Fruit fly (Drosophila melanogaster) whole organism, prepupa: ENCODE measurements around the gene CG33689.

ENCODE experiments used
- Blimp-1 ChIP-seq: fragments of 200-800 bp; sonication (Bioruptor generic); optimal IDR thresholded peaks from 3 replicates; lab custom pipeline; 2017; ENCODE audit warnings: missing biosample characterization, missing genetic modification characterization, mild to moderate bottlenecking, moderate library complexity, missing genetic modification reagents
- CG10631 ChIP-seq: fragments of 200-800 bp; sonication (Bioruptor generic); optimal IDR thresholded peaks from 2 replicates; lab custom pipeline; 2016; ENCODE audit warnings: missing biosample characterization, missing genetic modification characterization
- CG10669 ChIP-seq: fragments of 200-800 bp; sonication (Bioruptor generic); optimal IDR thresholded peaks from 3 replicates; lab custom pipeline; 2018; ENCODE audit warnings: missing biosample characterization, mild to moderate bottlenecking, missing genetic modification characterization, moderate library complexity
- CG11294 ChIP-seq: fragments of 200-800 bp; sonication (Bioruptor generic); IDR thresholded peaks from 2 replicates; pipeline ENCODE4 v1.3.6; 2022; ENCODE audit warnings: missing biosample characterization, missing genetic modification characterization
- CG11762 ChIP-seq: fragments of 200-800 bp; sonication (Bioruptor generic); optimal IDR thresholded peaks from 3 replicates; lab custom pipeline; 2016; ENCODE audit warnings: missing biosample characterization, missing genetic modification characterization; ENCODE audit not compliant: insufficient read depth
- CG11902 ChIP-seq: fragments of 200-800 bp; sonication (Bioruptor generic); optimal IDR thresholded peaks from 3 replicates; lab custom pipeline; 2016; ENCODE audit warnings: missing biosample characterization, missing genetic modification characterization
- CG15336 ChIP-seq: fragments of 200-800 bp; sonication (Bioruptor generic); IDR thresholded peaks from 2 replicates; pipeline ENCODE4 v1.3.6; 2022; ENCODE audit warnings: missing biosample characterization, missing genetic modification characterization
- CG1621 ChIP-seq: fragments of 200-800 bp; sonication (Bioruptor generic); optimal IDR thresholded peaks from 3 replicates; lab custom pipeline; 2018; ENCODE audit warnings: missing biosample characterization, mild to moderate bottlenecking, missing genetic modification characterization
- CG3032 ChIP-seq: fragments of 200-800 bp; optimal IDR thresholded peaks from 2 replicates; lab custom pipeline; 2019; ENCODE audit warnings: missing biosample characterization, mild to moderate bottlenecking, missing genetic modification characterization, moderate library complexity
- CG31627 ChIP-seq: fragments of 200-800 bp; sonication (Bioruptor generic); optimal IDR thresholded peaks from 3 replicates; lab custom pipeline; 2016; ENCODE audit warnings: missing biosample characterization, missing genetic modification characterization
- CG32006 ChIP-seq: fragments of 200-800 bp; sonication (Bioruptor generic); optimal IDR thresholded peaks from 3 replicates; lab custom pipeline; 2017; ENCODE audit warnings: missing biosample characterization, mild to moderate bottlenecking, missing genetic modification characterization
- CG34406 ChIP-seq: fragments of 200-800 bp; sonication (Bioruptor generic); optimal IDR thresholded peaks from 3 replicates; lab custom pipeline; 2016; ENCODE audit warnings: missing biosample characterization, missing genetic modification characterization
- CG3919 ChIP-seq: fragments of 200-800 bp; sonication (Bioruptor generic); optimal IDR thresholded peaks from 3 replicates; lab custom pipeline; 2016; ENCODE audit warnings: missing biosample characterization, missing genetic modification characterization
- CG4318 ChIP-seq: fragments of 200-800 bp; sonication (Bioruptor generic); optimal IDR thresholded peaks from 3 replicates; lab custom pipeline; 2017; ENCODE audit warnings: missing biosample characterization, mild to moderate bottlenecking, missing genetic modification characterization
- CG6163 ChIP-seq: fragments of 200-800 bp; sonication (Bioruptor generic); IDR thresholded peaks from 3 replicates; pipeline ENCODE4 v1.3.6; 2022; ENCODE audit warnings: missing biosample characterization, missing genetic modification characterization
- CG6276 ChIP-seq: fragments of 200-800 bp; sonication (Bioruptor generic); optimal IDR thresholded peaks from 2 replicates; lab custom pipeline; 2017; ENCODE audit warnings: missing biosample characterization, mild to moderate bottlenecking, missing genetic modification characterization
- CG6808 ChIP-seq: fragments of 200-800 bp; sonication (Bioruptor generic); optimal IDR thresholded peaks from 3 replicates; lab custom pipeline; 2017; ENCODE audit warnings: missing biosample characterization, missing genetic modification characterization, mild to moderate bottlenecking, moderate library complexity, missing genetic modification reagents
- CG6854 ChIP-seq: fragments of 200-800 bp; sonication (Bioruptor generic); optimal IDR thresholded peaks from 2 replicates; lab custom pipeline; 2017; ENCODE audit warnings: missing biosample characterization, mild to moderate bottlenecking, missing genetic modification characterization
- CG7368 ChIP-seq: fragments of 200-800 bp; sonication (Bioruptor generic); optimal IDR thresholded peaks from 3 replicates; lab custom pipeline; 2016; ENCODE audit warnings: missing biosample characterization, missing genetic modification characterization
- CG8632 ChIP-seq: fragments of 200-800 bp; sonication (Bioruptor generic); optimal IDR thresholded peaks from 3 replicates; lab custom pipeline; 2016; ENCODE audit warnings: missing biosample characterization, missing genetic modification characterization
- CG9139 ChIP-seq: fragments of 200-800 bp; sonication (Bioruptor generic); optimal IDR thresholded peaks from 3 replicates; lab custom pipeline; 2017; ENCODE audit warnings: missing biosample characterization, mild to moderate bottlenecking, missing genetic modification characterization
- Eip75B ChIP-seq: fragments of 200-800 bp; sonication (Bioruptor generic); optimal IDR thresholded peaks from 3 replicates; lab custom pipeline; 2016; ENCODE audit warnings: missing biosample characterization, missing genetic modification characterization
- Eip93F ChIP-seq: fragments of 200-800 bp; sonication (Bioruptor generic); optimal IDR thresholded peaks from 2 replicates; lab custom pipeline; 2016; ENCODE audit warnings: missing biosample characterization, mild to moderate bottlenecking, missing genetic modification characterization
- Ets21C ChIP-seq: fragments of 200-800 bp; sonication (Bioruptor generic); optimal IDR thresholded peaks from 3 replicates; lab custom pipeline; 2016; ENCODE audit warnings: missing biosample characterization, missing genetic modification characterization
- Gug ChIP-seq: fragments of 200-800 bp; sonication (Bioruptor generic); IDR thresholded peaks from 2 replicates; pipeline ENCODE4 v1.3.6; 2022; ENCODE audit warnings: missing biosample characterization, missing genetic modification characterization
- Hr38 ChIP-seq: sonication (Bioruptor generic); optimal IDR thresholded peaks from 2 replicates; lab custom pipeline; 2016; ENCODE audit warnings: missing biosample characterization, missing genetic modification characterization
- Hr39 ChIP-seq: fragments of 200-800 bp; sonication (Bioruptor generic); optimal IDR thresholded peaks from 2 replicates; lab custom pipeline; 2016; ENCODE audit warnings: missing biosample characterization, missing genetic modification characterization
- Hr4 ChIP-seq: fragments of 200-800 bp; sonication (Bioruptor generic); optimal IDR thresholded peaks from 3 replicates; lab custom pipeline; 2016; ENCODE audit warnings: missing biosample characterization, missing genetic modification characterization
- Lpt ChIP-seq: fragments of 200-800 bp; sonication (Bioruptor generic); optimal IDR thresholded peaks from 3 replicates; lab custom pipeline; 2016; ENCODE audit warnings: missing biosample characterization, missing genetic modification characterization
- Met ChIP-seq: fragments of 200-800 bp; sonication (Bioruptor generic); optimal IDR thresholded peaks from 3 replicates; lab custom pipeline; 2016; ENCODE audit warnings: missing biosample characterization, missing genetic modification characterization
- OdsH ChIP-seq: fragments of 200-800 bp; sonication (Bioruptor generic); optimal IDR thresholded peaks from 3 replicates; lab custom pipeline; 2016; ENCODE audit warnings: missing biosample characterization, missing genetic modification characterization
- Smox ChIP-seq: fragments of 200-800 bp; sonication (Bioruptor generic); optimal IDR thresholded peaks from 3 replicates; lab custom pipeline; 2016; ENCODE audit warnings: missing biosample characterization, missing genetic modification characterization
- Sox102F ChIP-seq: fragments of 200-800 bp; sonication (Bioruptor generic); optimal IDR thresholded peaks from 2 replicates; lab custom pipeline; 2016; ENCODE audit warnings: missing biosample characterization, mild to moderate bottlenecking, missing genetic modification characterization
- Sox15 ChIP-seq: fragments of 200-800 bp; sonication (Bioruptor generic); optimal IDR thresholded peaks from 3 replicates; lab custom pipeline; 2016; ENCODE audit warnings: missing biosample characterization, missing genetic modification characterization
- achi ChIP-seq: fragments of 200-800 bp; sonication (Bioruptor generic); optimal IDR thresholded peaks from 3 replicates; lab custom pipeline; 2016; ENCODE audit warnings: missing biosample characterization, missing genetic modification characterization
- acj6 ChIP-seq: fragments of 200-800 bp; sonication (Bioruptor generic); optimal IDR thresholded peaks from 3 replicates; lab custom pipeline; 2016; ENCODE audit warnings: missing biosample characterization, missing genetic modification characterization
- dac ChIP-seq: fragments of 200-800 bp; sonication (Bioruptor generic); optimal IDR thresholded peaks from 2 replicates; lab custom pipeline; 2017; ENCODE audit warnings: missing biosample characterization, mild to moderate bottlenecking, missing genetic modification characterization
- dsx ChIP-seq: fragments of 200-800 bp; optimal IDR thresholded peaks from 3 replicates; lab custom pipeline; 2019; ENCODE audit warnings: missing biosample characterization, mild to moderate bottlenecking, missing genetic modification characterization, moderate library complexity; ENCODE audit not compliant: poor library complexity, severe bottlenecking
- eg ChIP-seq: fragments of 200-800 bp; sonication (Bioruptor generic); IDR thresholded peaks from 3 replicates; pipeline ENCODE4 v1.3.6; 2022; ENCODE audit warnings: missing biosample characterization, missing genetic modification characterization
- esn ChIP-seq: fragments of 200-800 bp; sonication (Bioruptor generic); optimal IDR thresholded peaks from 2 replicates; lab custom pipeline; 2016; ENCODE audit warnings: missing biosample characterization, mild to moderate bottlenecking, missing genetic modification characterization, moderate library complexity
- fd59A ChIP-seq: fragments of 200-800 bp; sonication (Bioruptor generic); optimal IDR thresholded peaks from 2 replicates; lab custom pipeline; 2017; ENCODE audit warnings: missing biosample characterization, mild to moderate bottlenecking, missing genetic modification characterization, missing genetic modification reagents
- fkh ChIP-seq: fragments of 200-800 bp; sonication (Bioruptor generic); optimal IDR thresholded peaks from 3 replicates; lab custom pipeline; 2017; ENCODE audit warnings: missing biosample characterization, mild to moderate bottlenecking, missing genetic modification characterization, moderate library complexity
- lz ChIP-seq: fragments of 200-800 bp; sonication (Bioruptor generic); optimal IDR thresholded peaks from 3 replicates; lab custom pipeline; 2016; ENCODE audit warnings: missing biosample characterization, missing genetic modification characterization
- net ChIP-seq: fragments of 200-800 bp; sonication (Bioruptor generic); optimal IDR thresholded peaks from 3 replicates; lab custom pipeline; 2016; ENCODE audit warnings: missing biosample characterization, missing genetic modification characterization
- pdm3 ChIP-seq: fragments of 200-800 bp; sonication (Bioruptor generic); optimal IDR thresholded peaks from 3 replicates; lab custom pipeline; 2016; ENCODE audit warnings: missing biosample characterization, missing genetic modification characterization
- salr ChIP-seq, 2 experiments: fragments of 200-800 bp; sonication (Bioruptor generic); optimal IDR thresholded peaks; 3 replicates each; lab custom pipeline; 2016 to 2018; ENCODE audit warnings: missing biosample characterization in 2 of 2, missing genetic modification characterization in 2 of 2, mild to moderate bottlenecking in 1 of 2
- spab ChIP-seq: fragments of 200-800 bp; sonication (Bioruptor generic); optimal IDR thresholded peaks from 2 replicates; lab custom pipeline; 2017; ENCODE audit warnings: missing biosample characterization, mild to moderate bottlenecking, missing genetic modification characterization, missing genetic modification reagents
- ss ChIP-seq, 2 experiments: fragments of 200-800 bp; sonication (Bioruptor generic); optimal IDR thresholded peaks; 2 replicates in 1 of 2; 3 replicates in 1 of 2; lab custom pipeline; 2017 to 2018; ENCODE audit warnings: mild to moderate bottlenecking in 2 of 2, missing biosample characterization in 2 of 2, missing genetic modification characterization in 2 of 2, moderate library complexity in 1 of 2

CG33689 gene

DNA sequence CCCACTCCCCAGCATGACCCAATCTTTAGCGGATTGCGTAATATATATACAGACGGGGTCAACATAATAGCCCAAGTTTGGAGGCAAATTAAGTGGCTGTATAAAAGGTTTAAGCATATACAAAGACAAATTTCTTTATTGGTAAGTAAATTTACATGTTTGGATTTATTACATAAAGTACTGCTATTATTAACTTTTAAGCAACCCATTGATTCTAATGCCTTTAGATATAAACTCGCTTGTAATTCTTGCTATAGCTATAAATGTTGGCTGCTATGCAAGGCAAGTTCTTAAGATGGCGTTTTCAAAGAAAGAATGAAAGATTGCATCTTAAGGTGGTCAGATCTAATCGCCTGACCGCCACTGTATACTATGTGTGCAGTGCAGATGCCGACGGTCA, 2.5 kb downstream of the CG33689 start (continued):
- no peak for TF ChIP-seq CG11294 (GFP tag; lab: Robert Waterston, UW)
- TF ChIP-seq CG6276 (GFP tag; lab: Kevin White, UChicago), result no peak
- peak; percentile 55 for TF ChIP-seq CG3032
- TF ChIP-seq esn, result peak; percentile 57
- peak; percentile 12 for TF ChIP-seq Eip93F (GFP tag; lab: Kevin White, UChicago)
- peak; percentile 54 for TF ChIP-seq Eip75B (GFP tag; lab: Kevin White, UChicago)
- no peak for TF ChIP-seq CG6854 (GFP tag; lab: Kevin White, UChicago)
- TF ChIP-seq CG10631 (GFP tag; lab: Kevin White, UChicago), result peak; percentile 40
- no peak for TF ChIP-seq Gug
- peak; percentile 3 for TF ChIP-seq net (GFP tag; lab: Kevin White, UChicago)
- TF ChIP-seq Hr4, result peak; percentile 16
- no peak for TF ChIP-seq dac (GFP tag; lab: Kevin White, UChicago)
- TF ChIP-seq, all 60 proteins: peak for 42

DNA sequence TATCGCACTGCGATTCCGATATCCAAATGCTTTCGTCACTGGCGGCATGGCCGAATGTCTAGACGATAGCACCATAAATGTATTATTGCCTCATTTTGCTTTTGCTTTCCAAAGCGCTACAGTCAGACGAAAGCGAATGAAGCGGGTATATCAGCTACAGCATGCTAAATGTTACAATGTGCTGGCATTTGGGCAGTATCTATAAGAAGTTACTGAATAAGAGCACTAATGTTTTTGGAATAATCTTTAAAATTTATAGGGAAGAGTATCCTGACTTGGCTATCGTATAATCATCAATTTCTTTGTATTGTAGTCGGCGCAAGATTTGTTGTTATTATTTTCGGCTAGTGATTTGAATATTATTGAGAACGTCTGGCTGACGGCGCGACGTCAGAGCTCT, 3.2 kb downstream of the CG33689 start:
- TF ChIP-seq Blimp-1 (peak; percentile 61), Ets21C (GFP tag; lab: Kevin White, UChicago) (peak; percentile 81), fkh (GFP tag; lab: Kevin White, UChicago) (peak; percentile 9), CG11902 (GFP tag; lab: Kevin White, UChicago) (peak; percentile 74), CG9139 (GFP tag; lab: Kevin White, UChicago) (no peak), Hr4 (peak; percentile 54), CG6163 (GFP tag; lab: Robert Waterston, UW) (peak; percentile 74), fd59A (GFP tag; lab: Kevin White, UChicago) (peak; percentile 74), acj6 (peak; percentile 77), CG10631 (GFP tag; lab: Kevin White, UChicago) (peak; percentile 70), Hr38 (GFP tag; lab: Kevin White, UChicago) (no peak), CG3919 (peak; percentile 77), CG34406 (GFP tag; lab: Kevin White, UChicago) (peak; percentile 45), CG11294 (GFP tag; lab: Robert Waterston, UW) (peak; percentile 70; the same call in 1 of the 2 replicates), Sox15 (peak; percentile 63), Smox (GFP tag; lab: Kevin White, UChicago) (peak; percentile 75), dsx (GFP tag; lab: Kevin White, UChicago) (peak; percentile 50), CG1621 (tag; lab: Kevin White, UChicago) (peak; percentile 61), Lpt (GFP tag; lab: Kevin White, UChicago) (peak; percentile 47), achi (peak; percentile 59), eg (GFP tag; lab: Robert Waterston, UW) (peak; percentile 69), CG6854 (GFP tag; lab: Kevin White, UChicago) (peak; percentile 28), Hr39 (GFP tag; lab: Kevin White, UChicago) (peak; percentile 89), Sox102F (peak; percentile 74), net (GFP tag; lab: Kevin White, UChicago) (peak; percentile 64), salr (GFP tag; optimal IDR thresholded peaks at IDR 0.05; lab: Kevin White, UChicago) (peak; percentile 52 to 54), CG4318 (GFP tag; lab: Kevin White, UChicago) (no peak), CG32006 (GFP tag; lab: Kevin White, UChicago) (peak; percentile 62), CG31627 (GFP tag; lab: Kevin White, UChicago) (peak; percentile 83), lz (GFP tag; lab: Kevin White, UChicago) (peak; percentile 75), CG10669 (GFP tag; lab: Kevin White, UChicago) (peak; percentile 76), CG15336 (GFP tag; lab: Robert Waterston, UW) (peak; percentile 57), spab (peak; percentile 60), CG7368 (GFP tag; lab: Kevin White, UChicago) (peak; percentile 58), ss (GFP tag; optimal IDR thresholded peaks at IDR 0.05; lab: Kevin White, UChicago) (peak in 1 of 2 experiments; percentile 10), OdsH (GFP tag; lab: Kevin White, UChicago) (peak; percentile 79), Eip93F (GFP tag; lab: Kevin White, UChicago) (peak; percentile 64), pdm3 (GFP tag; lab: Kevin White, UChicago) (peak; percentile 78), CG11762 (GFP tag; lab: Kevin White, UChicago) (peak; percentile 38), Gug (peak; percentile 54), CG8632 (GFP tag; lab: Kevin White, UChicago) (peak; percentile 70), Met (GFP tag; lab: Kevin White, UChicago) (peak; percentile 83), CG6808 (GFP tag; lab: Kevin White, UChicago) (peak; percentile 64), esn (peak; percentile 85)
